Fruit fly (Drosophila melanogaster) Kc167 (cell line): ENCODE data around the gene Ugt35E2.

Experiments
- Myc ChIP-seq: fragments of >200 bp; optimal IDR thresholded peaks from 2 replicates; lab custom pipeline; 2017; ENCODE audit warnings: missing external identifiers
- Sin3A ChIP-seq: fragments of >200 bp; optimal IDR thresholded peaks from 2 replicates; lab custom pipeline; 2018; ENCODE audit warnings: missing external identifiers
- h ChIP-seq: fragments of >200 bp; optimal IDR thresholded peaks from 3 replicates; lab custom pipeline; 2018; ENCODE audit warnings: missing external identifiers
- insv ChIP-seq: fragments of >200 bp; optimal IDR thresholded peaks from 3 replicates; lab custom pipeline; 2018; ENCODE audit warnings: missing external identifiers
- psq ChIP-seq: fragments of >200 bp; optimal IDR thresholded peaks from 2 replicates; lab custom pipeline; 2017; ENCODE audit warnings: missing external identifiers
- ttk ChIP-seq: sonication (Bioruptor generic); optimal IDR thresholded peaks from 2 replicates; lab custom pipeline; 2017; ENCODE audit warnings: missing external identifiers

Gene Ugt35E2

dm6 chr3R:11197389-11197716 lies 29.6 kb upstream of the Ugt35E2 start, which contains the start of gene cu:
Gene cu, plus strand, starts transcription at chr3R:11197592.
- TF ChIP-seq insv (lab: Kevin White, UChicago) (no peak), Myc (lab: Kevin White, UChicago) (no peak), psq (no peak), h (lab: Kevin White, UChicago) (no peak), ttk (lab: Kevin White, UChicago) (no peak), Sin3A (lab: Kevin White, UChicago) (no peak)

dm6 chr3R:11196648-11197388 lies 29.0 kb upstream of the Ugt35E2 start:
- TF ChIP-seq Myc (lab: Kevin White, UChicago) (no peak), insv (lab: Kevin White, UChicago) (no peak), h (lab: Kevin White, UChicago) (no peak), psq (no peak), Sin3A (lab: Kevin White, UChicago) (no peak), ttk (lab: Kevin White, UChicago) (no peak)

dm6 chr3R:11195792-11196191 lies 28.0 kb upstream of the Ugt35E2 start, which contains the start of gene CG18577:
Gene CG18577, plus strand, starts transcription at chr3R:11196092.
- TF ChIP-seq Myc (lab: Kevin White, UChicago) (no peak), h (lab: Kevin White, UChicago) (no peak), Sin3A (lab: Kevin White, UChicago) (no peak), ttk (lab: Kevin White, UChicago) (no peak), psq (no peak), insv (lab: Kevin White, UChicago) (no peak)

dm6 chr3R:11178300-11178699 lies 10.5 kb upstream of the Ugt35E2 start:
- TF ChIP-seq ttk (lab: Kevin White, UChicago), result no peak
- no peak for TF ChIP-seq Myc (lab: Kevin White, UChicago)
- no peak for TF ChIP-seq psq
- no peak for TF ChIP-seq Sin3A (lab: Kevin White, UChicago)
- TF ChIP-seq insv (lab: Kevin White, UChicago), result no peak
- no peak for TF ChIP-seq h (lab: Kevin White, UChicago)

- no peak for TF ChIP-seq psq
- TF ChIP-seq ttk (lab: Kevin White, UChicago), result no peak
- no peak for TF ChIP-seq Sin3A (lab: Kevin White, UChicago)
- TF ChIP-seq insv (lab: Kevin White, UChicago), result no peak
- TF ChIP-seq h (lab: Kevin White, UChicago), result no peak
- TF ChIP-seq Myc (lab: Kevin White, UChicago), result no peak
Measured at dm6 chr3R:11177579-11177978, 9.8 kb upstream of the Ugt35E2 start.

- TF ChIP-seq h (lab: Kevin White, UChicago), result no peak
- no peak for TF ChIP-seq Sin3A (lab: Kevin White, UChicago)
- TF ChIP-seq ttk (lab: Kevin White, UChicago), result no peak
Measured at dm6 chr3R:11175777-11176176, 8.0 kb upstream of the Ugt35E2 start.

- TF ChIP-seq Myc (lab: Kevin White, UChicago) (no peak), psq (no peak), insv (lab: Kevin White, UChicago) (no peak), h (lab: Kevin White, UChicago) (no peak), ttk (lab: Kevin White, UChicago) (no peak), Sin3A (lab: Kevin White, UChicago) (no peak)
Measured at dm6 chr3R:11175308-11175707, 7.5 kb upstream of the Ugt35E2 start, which contains the start of the genes Ugt304A1 and Ugt303A1. Gene Ugt304A1, minus strand, starts transcription at chr3R:11175408. Gene Ugt303A1, plus strand, starts transcription at chr3R:11175529.

- TF ChIP-seq psq (no peak), insv (lab: Kevin White, UChicago) (no peak), h (lab: Kevin White, UChicago) (no peak)
Measured at dm6 chr3R:11173169-11173506, 5.4 kb upstream of the Ugt35E2 start.

dm6 chr3R:11172460-11173168 lies 4.8 kb upstream of the Ugt35E2 start, which contains the start of gene Ugt35A1:
Gene Ugt35A1, minus strand, starts transcription at chr3R:11172664.
- TF ChIP-seq Sin3A (lab: Kevin White, UChicago), result no peak

dm6 chr3R:11170146-11170545 lies 2.4 kb upstream of the Ugt35E2 start, which contains the start of gene Ugt35B1:
Gene Ugt35B1, minus strand, starts transcription at chr3R:11170246.
- TF ChIP-seq ttk (lab: Kevin White, UChicago) (no peak), Sin3A (lab: Kevin White, UChicago) (no peak), Myc (lab: Kevin White, UChicago) (no peak), psq (no peak), h (lab: Kevin White, UChicago) (no peak), insv (lab: Kevin White, UChicago) (no peak)

dm6 chr3R:11165974-11166373 lies 1.8 kb downstream of the Ugt35E2 start, which contains the start of gene Ugt35E1:
Gene Ugt35E1, minus strand, starts transcription at chr3R:11166074.
- TF ChIP-seq psq (no peak), insv (lab: Kevin White, UChicago) (no peak), h (lab: Kevin White, UChicago) (no peak), Sin3A (lab: Kevin White, UChicago) (no peak), ttk (lab: Kevin White, UChicago) (no peak), Myc (lab: Kevin White, UChicago) (no peak)

dm6 chr3R:11160907-11161306 lies 6.9 kb downstream of the Ugt35E2 start, which contains the start of gene CG4757:
Gene CG4757, plus strand, starts transcription at chr3R:11161207.
- TF ChIP-seq Myc (lab: Kevin White, UChicago) (no peak), h (lab: Kevin White, UChicago) (no peak), ttk (lab: Kevin White, UChicago) (no peak), psq (no peak), Sin3A (lab: Kevin White, UChicago) (no peak), insv (lab: Kevin White, UChicago) (no peak)
